Fruit fly (Drosophila melanogaster) whole organism, embryonic: ENCODE measurements around the gene CG34265.

ENCODE experiments used
- CG10267 ChIP-seq: fragments of 200-800 bp; sonication (Bioruptor generic); optimal IDR thresholded peaks from 2 replicates; lab custom pipeline; 2018; ENCODE audit warnings: missing biosample characterization, mild to moderate bottlenecking, missing genetic modification characterization, moderate library complexity
- CG11504 ChIP-seq: fragments of 200-800 bp; sonication (Bioruptor generic); optimal IDR thresholded peaks from 3 replicates; lab custom pipeline; 2019; ENCODE audit warnings: missing biosample characterization, mild to moderate bottlenecking, missing genetic modification characterization, moderate library complexity
- CG12659 ChIP-seq: fragments of 200-800 bp; sonication (Bioruptor generic); optimal IDR thresholded peaks from 3 replicates; lab custom pipeline; 2017; ENCODE audit warnings: mild to moderate bottlenecking, missing biosample characterization, missing genetic modification reagents, missing genetic modification characterization
- CG13287 ChIP-seq: fragments of 200-800 bp; sonication (Bioruptor generic); IDR thresholded peaks from 2 replicates; pipeline ENCODE4 v1.3.6; 2022; ENCODE audit warnings: missing biosample characterization, missing genetic modification characterization; ENCODE audit not compliant: partially characterized antibody
- CG16813 ChIP-seq: fragments of 200-800 bp; sonication (Bioruptor generic); IDR thresholded peaks from 3 replicates; pipeline ENCODE4 v1.3.6; 2022; ENCODE audit warnings: missing biosample characterization, missing genetic modification characterization; ENCODE audit not compliant: partially characterized antibody
- CG17328 ChIP-seq: fragments of 200-800 bp; sonication (Bioruptor generic); IDR thresholded peaks from 2 replicates; pipeline ENCODE4 v1.3.6; 2022; ENCODE audit warnings: missing biosample characterization, missing genetic modification characterization
- CG2129 ChIP-seq: fragments of 200-800 bp; sonication (Bioruptor generic); IDR thresholded peaks from 2 replicates; pipeline ENCODE4 v1.3.6; 2022; ENCODE audit warnings: missing biosample characterization, missing genetic modification characterization; ENCODE audit not compliant: partially characterized antibody
- CG2199 ChIP-seq: fragments of 200-800 bp; sonication (Bioruptor generic); IDR thresholded peaks from 3 replicates; pipeline ENCODE4 v1.3.6; 2022; ENCODE audit warnings: missing biosample characterization, missing genetic modification characterization
- CG30020 ChIP-seq: fragments of 200-800 bp; optimal IDR thresholded peaks from 2 replicates; lab custom pipeline; 2019; ENCODE audit warnings: missing biosample characterization, mild to moderate bottlenecking, missing genetic modification characterization, moderate library complexity
- CG4617 ChIP-seq: fragments of 200-800 bp; sonication (Bioruptor generic); optimal IDR thresholded peaks from 3 replicates; lab custom pipeline; 2016; ENCODE audit warnings: missing biosample characterization, missing genetic modification characterization, borderline replicate concordance
- CG6791 ChIP-seq: fragments of 200-800 bp; sonication (Bioruptor generic); IDR thresholded peaks from 3 replicates; pipeline ENCODE4 v1.3.6; 2022; ENCODE audit warnings: missing biosample characterization, missing genetic modification characterization; ENCODE audit not compliant: partially characterized antibody
- D ChIP-seq, 2 experiments: fragments of 200-800 bp in 1 of 2; fragments of >200 bp in 1 of 2; sonication (Bioruptor generic) in 1 of 2; optimal IDR thresholded peaks; 2 replicates in 1 of 2; 3 replicates in 1 of 2; lab custom pipeline; 2017; ENCODE audit warnings: mild to moderate bottlenecking in 1 of 2, missing biosample characterization in 1 of 2, missing genetic modification characterization in 1 of 2, missing genetic modification reagents in 1 of 2
- Dbx ChIP-seq: fragments of 200-800 bp; sonication (Bioruptor generic); IDR thresholded peaks from 3 replicates; pipeline ENCODE4 v1.3.6; 2022; ENCODE audit warnings: missing biosample characterization, missing genetic modification characterization
- Doc2 ChIP-seq: fragments of 200-800 bp; sonication (Bioruptor generic); IDR thresholded peaks from 2 replicates; pipeline ENCODE4 v1.3.6; 2022; ENCODE audit warnings: missing biosample characterization, missing genetic modification characterization
- Dref ChIP-seq: fragments of 200-800 bp; sonication (Bioruptor generic); IDR thresholded peaks from 2 replicates; pipeline ENCODE4 v1.3.6; 2022; ENCODE audit warnings: missing biosample characterization, missing genetic modification characterization
- E2f2 ChIP-seq: fragments of 200-800 bp; sonication (Bioruptor generic); IDR thresholded peaks from 2 replicates; pipeline ENCODE4 v1.3.6; 2022; ENCODE audit warnings: missing biosample characterization, missing genetic modification characterization
- HHEX ChIP-seq: fragments of 200-800 bp; sonication (Bioruptor generic); optimal IDR thresholded peaks from 3 replicates; lab custom pipeline; 2017; ENCODE audit warnings: missing biosample characterization, mild to moderate bottlenecking, missing genetic modification characterization, missing genetic modification reagents
- Hr51 ChIP-seq, 2 experiments: fragments of 200-800 bp; sonication (Bioruptor generic); optimal IDR thresholded peaks; 2 replicates in 1 of 2; 3 replicates in 1 of 2; lab custom pipeline; 2016 to 2018; ENCODE audit warnings: missing biosample characterization in 2 of 2, missing genetic modification characterization in 2 of 2, mild to moderate bottlenecking in 1 of 2, moderate library complexity in 1 of 2
- MBD-R2 ChIP-seq: fragments of 200-800 bp; sonication (Bioruptor generic); IDR thresholded peaks from 2 replicates; pipeline ENCODE4 v1.3.6; 2022; ENCODE audit warnings: missing biosample characterization, missing genetic modification characterization
- NC2β ChIP-seq: fragments of 200-800 bp; sonication (Bioruptor generic); optimal IDR thresholded peaks from 2 replicates; lab custom pipeline; 2016; ENCODE audit warnings: missing biosample characterization, missing genetic modification characterization
- Scr ChIP-seq: fragments of 200-800 bp; sonication (Bioruptor generic); IDR thresholded peaks from 2 replicates; pipeline ENCODE4 v1.3.6; 2022; ENCODE audit warnings: missing biosample characterization, missing genetic modification characterization; ENCODE audit not compliant: partially characterized antibody
- Xbp1 ChIP-seq: fragments of 200-800 bp; sonication (Bioruptor generic); optimal IDR thresholded peaks from 3 replicates; lab custom pipeline; 2016; ENCODE audit warnings: missing biosample characterization, mild to moderate bottlenecking, missing genetic modification characterization
- YL-1 ChIP-seq: fragments of 200-800 bp; sonication (Bioruptor generic); optimal IDR thresholded peaks from 3 replicates; lab custom pipeline; 2017; ENCODE audit warnings: missing biosample characterization, mild to moderate bottlenecking, missing genetic modification characterization
- ara ChIP-seq: fragments of 200-800 bp; sonication (Bioruptor generic); IDR thresholded peaks from 2 replicates; pipeline ENCODE4 v1.3.6; 2022; ENCODE audit warnings: missing biosample characterization, missing genetic modification characterization
- ci ChIP-seq: fragments of 200-800 bp; sonication (Bioruptor generic); IDR thresholded peaks from 3 replicates; pipeline ENCODE4 v1.3.6; 2022; ENCODE audit warnings: missing biosample characterization, missing genetic modification characterization
- crol ChIP-seq: fragments of 200-800 bp; sonication (Bioruptor generic); IDR thresholded peaks from 2 replicates; pipeline ENCODE4 v1.3.6; 2022; ENCODE audit warnings: missing biosample characterization, missing genetic modification characterization
- cwo ChIP-seq: fragments of 200-800 bp; sonication (Bioruptor generic); optimal IDR thresholded peaks from 3 replicates; lab custom pipeline; 2017; ENCODE audit warnings: missing biosample characterization, missing genetic modification characterization, mild to moderate bottlenecking, moderate library complexity, missing genetic modification reagents
- exex ChIP-seq: fragments of 200-800 bp; sonication (Bioruptor generic); optimal IDR thresholded peaks from 4 replicates; lab custom pipeline; 2018; ENCODE audit warnings: missing biosample characterization, mild to moderate bottlenecking, missing genetic modification characterization, moderate library complexity
- fd64A ChIP-seq: fragments of 200-800 bp; sonication (Bioruptor generic); optimal IDR thresholded peaks from 3 replicates; lab custom pipeline; 2018; ENCODE audit warnings: missing biosample characterization, mild to moderate bottlenecking, missing genetic modification characterization
- gfzf ChIP-seq: fragments of 200-800 bp; sonication (Bioruptor generic); optimal IDR thresholded peaks from 2 replicates; lab custom pipeline; 2016; ENCODE audit warnings: missing biosample characterization, mild to moderate bottlenecking, missing genetic modification characterization, moderate library complexity
- grau ChIP-seq: fragments of 200-800 bp; optimal IDR thresholded peaks from 3 replicates; lab custom pipeline; 2019; ENCODE audit warnings: missing biosample characterization, mild to moderate bottlenecking, missing genetic modification characterization, moderate library complexity
- hb ChIP-seq: fragments of 200-800 bp; sonication (Bioruptor generic); IDR thresholded peaks from 3 replicates; pipeline ENCODE4 v1.3.6; 2022; ENCODE audit warnings: missing biosample characterization, missing genetic modification characterization; ENCODE audit not compliant: partially characterized antibody
- hbn ChIP-seq: fragments of 200-800 bp; sonication (Bioruptor generic); IDR thresholded peaks from 2 replicates; pipeline ENCODE4 v1.3.6; 2022; ENCODE audit warnings: missing biosample characterization, missing genetic modification characterization; ENCODE audit not compliant: partially characterized antibody
- inv ChIP-seq: fragments of 200-800 bp; sonication (Bioruptor generic); IDR thresholded peaks from 2 replicates; pipeline ENCODE4 v1.3.6; 2022; ENCODE audit warnings: missing biosample characterization, missing genetic modification characterization; ENCODE audit not compliant: partially characterized antibody
- mld ChIP-seq: fragments of 200-800 bp; sonication (Bioruptor generic); IDR thresholded peaks from 3 replicates; pipeline ENCODE4 v1.3.6; 2022; ENCODE audit warnings: missing biosample characterization, missing genetic modification characterization; ENCODE audit not compliant: partially characterized antibody
- nmo ChIP-seq: fragments of 200-800 bp; sonication (Bioruptor generic); optimal IDR thresholded peaks from 2 replicates; lab custom pipeline; 2018; ENCODE audit warnings: missing biosample characterization, mild to moderate bottlenecking, missing genetic modification characterization, moderate library complexity
- nom ChIP-seq: fragments of 200-800 bp; sonication (Bioruptor generic); optimal IDR thresholded peaks from 2 replicates; lab custom pipeline; 2017; ENCODE audit warnings: missing biosample characterization, missing genetic modification characterization, mild to moderate bottlenecking, moderate library complexity, missing genetic modification reagents
- otp ChIP-seq: fragments of 200-800 bp; sonication (Bioruptor generic); IDR thresholded peaks from 3 replicates; pipeline ENCODE4, ENCODE4 v1.3.6; 2022; ENCODE audit warnings: missing biosample characterization, missing genetic modification characterization
- pzg ChIP-seq: fragments of 200-800 bp; sonication (Bioruptor generic); optimal IDR thresholded peaks from 3 replicates; lab custom pipeline; 2018; ENCODE audit warnings: missing biosample characterization, mild to moderate bottlenecking, missing genetic modification characterization, moderate library complexity
- shn ChIP-seq: fragments of 200-800 bp; sonication (Bioruptor generic); optimal IDR thresholded peaks from 3 replicates; lab custom pipeline; 2016; ENCODE audit warnings: missing biosample characterization, missing genetic modification characterization
- stwl ChIP-seq: fragments of 200-800 bp; sonication (Bioruptor generic); optimal IDR thresholded peaks from 3 replicates; lab custom pipeline; 2018; ENCODE audit warnings: missing biosample characterization, mild to moderate bottlenecking, missing genetic modification characterization, moderate library complexity
- ttk ChIP-seq: fragments of 200-800 bp; sonication (Bioruptor generic); IDR thresholded peaks from 2 replicates; pipeline ENCODE4 v2.1.2; 2022; ENCODE audit warnings: missing biosample characterization, missing genetic modification characterization
- unc-4 ChIP-seq: fragments of 200-800 bp; sonication (Bioruptor generic); IDR thresholded peaks from 2 replicates; pipeline ENCODE4 v1.3.6; 2022; ENCODE audit warnings: missing biosample characterization, missing genetic modification characterization; ENCODE audit not compliant: partially characterized antibody
- vnd ChIP-seq: fragments of 200-800 bp; sonication (Bioruptor generic); IDR thresholded peaks from 3 replicates; pipeline ENCODE4 v1.3.6; 2022; ENCODE audit warnings: missing biosample characterization, missing genetic modification characterization; ENCODE audit not compliant: partially characterized antibody

Gene CG34265

DNA sequence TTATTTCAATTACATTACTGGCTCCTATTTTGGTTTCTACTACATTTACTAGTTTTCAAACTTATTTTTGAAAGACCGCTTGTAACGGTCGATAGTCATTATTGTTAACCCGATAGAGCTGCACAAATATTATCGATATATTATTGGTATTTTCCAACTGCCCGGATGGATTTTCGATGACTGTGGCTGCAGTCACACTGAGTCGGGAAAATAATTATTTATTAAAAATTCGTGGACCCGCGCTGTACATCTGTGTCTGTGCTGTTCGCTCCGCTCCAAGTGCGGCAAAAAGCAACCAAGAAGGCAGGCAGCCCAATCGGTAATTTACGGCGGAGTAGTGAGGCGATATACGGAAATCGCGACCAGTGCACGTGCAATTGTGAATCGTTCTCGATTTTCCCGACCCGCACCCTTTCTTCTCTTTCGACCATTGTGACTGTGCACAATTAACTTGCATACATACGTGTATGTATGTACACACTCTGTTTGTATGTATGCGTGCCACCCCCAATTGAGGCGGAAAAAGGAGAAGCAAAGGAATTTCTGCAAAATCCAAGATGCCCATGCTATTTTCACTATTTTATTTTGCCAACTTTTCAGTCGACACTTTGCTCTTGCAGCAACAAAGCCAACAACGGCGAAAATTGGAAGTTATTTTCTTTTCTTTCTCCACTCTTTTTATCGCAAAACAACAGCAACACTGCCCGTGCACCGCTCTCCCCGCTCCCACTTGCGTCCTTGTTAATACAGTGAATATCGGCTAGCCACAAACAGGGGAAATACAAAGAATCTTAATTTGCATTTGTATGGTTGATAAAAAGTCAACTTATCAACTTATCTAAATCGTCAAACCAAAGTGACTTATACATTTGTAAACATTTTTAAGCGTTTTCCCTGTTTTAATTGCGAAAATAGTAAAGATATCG is 35.5 kb downstream of the CG34265 start, which contains the start of gene ZnT63C:
Gene ZnT63C, plus strand, starts transcription at position 175 of the 926 bp plus-strand sequence.
- TF ChIP-seq unc-4 (GFP tag; lab: Robert Waterston, UW) = peak; percentile 78
- TF ChIP-seq crol (GFP tag; lab: Robert Waterston, UW) = peak; percentile 89
- TF ChIP-seq CG2129 (GFP tag; lab: Robert Waterston, UW) = 0 out of 2 replicates have a peak, but pooled peaks have one; percentile 25
- TF ChIP-seq inv (GFP tag; lab: Robert Waterston, UW) = peak; percentile 41
- peak; percentile 38; the same call in 1 of the 3 replicates for TF ChIP-seq Dbx (GFP tag; lab: Robert Waterston, UW)
- TF ChIP-seq grau (tag; lab: Kevin White, UChicago) = peak; percentile 75
- TF ChIP-seq otp (GFP tag; lab: Robert Waterston, UW) = peak; percentile 26; the same call in 1 of the 3 replicates
- TF ChIP-seq hb = peak; percentile 79
- TF ChIP-seq CG11504 (tag; lab: Kevin White, UChicago) = no peak
- TF ChIP-seq nmo (GFP tag; lab: Kevin White, UChicago) = peak; percentile 34
- TF ChIP-seq CG10267 (tag; lab: Kevin White, UChicago) = no peak
- peak; percentile 28; the same call in 1 of the 2 replicates for TF ChIP-seq ara
- peak; percentile 51 for TF ChIP-seq cwo (GFP tag; lab: Kevin White, UChicago)
- no peak for TF ChIP-seq shn (GFP tag; lab: Kevin White, UChicago)
- TF ChIP-seq vnd = peak; percentile 79
- TF ChIP-seq CG12659 = peak; percentile 67
- TF ChIP-seq Doc2 = no peak
- TF ChIP-seq ci (GFP tag; lab: Robert Waterston, UW) = peak; percentile 77; the same call in 2 of the 3 replicates
- TF ChIP-seq Hr51 (GFP tag; optimal IDR thresholded peaks at IDR 0.05; lab: Kevin White, UChicago) = no peak
- peak; percentile 82 for TF ChIP-seq CG4617 (GFP tag; lab: Kevin White, UChicago)
- peak; percentile 74 for TF ChIP-seq pzg (GFP tag; lab: Kevin White, UChicago)
- peak; percentile 72 for TF ChIP-seq YL-1 (GFP tag; lab: Kevin White, UChicago)
- TF ChIP-seq Xbp1 (GFP tag; lab: Kevin White, UChicago) = no peak
- TF ChIP-seq CG6791 (GFP tag; lab: Robert Waterston, UW) = peak; percentile 91
- peak; percentile 83 for TF ChIP-seq CG16813
- peak; percentile 79 for TF ChIP-seq nom
- TF ChIP-seq Scr (GFP tag; lab: Robert Waterston, UW) = peak; percentile 79
- peak; percentile 66 for TF ChIP-seq mld (GFP tag; lab: Robert Waterston, UW)
- peak; percentile 85 for TF ChIP-seq gfzf (GFP tag; lab: Kevin White, UChicago)
- no peak for TF ChIP-seq D (optimal IDR thresholded peaks at IDR 0.05; lab: Kevin White, UChicago)
- TF ChIP-seq D (GFP tag; optimal IDR thresholded peaks at IDR 0.05; lab: Kevin White, UChicago) = peak; percentile 6
- peak; percentile 32; the same call in 1 of the 2 replicates for TF ChIP-seq MBD-R2 (GFP tag; lab: Robert Waterston, UW)
- TF ChIP-seq stwl (tag; lab: Kevin White, UChicago) = peak; percentile 76
- TF ChIP-seq CG13287 (GFP tag; lab: Robert Waterston, UW) = peak; percentile 85
- peak; percentile 18 for TF ChIP-seq CG30020 (tag; lab: Kevin White, UChicago)
- no peak for TF ChIP-seq NC2β (GFP tag; lab: Kevin White, UChicago)
- TF ChIP-seq HHEX (GFP tag; lab: Kevin White, UChicago) = no peak
- TF ChIP-seq exex (tag; lab: Kevin White, UChicago) = no peak
- peak; percentile 70 for TF ChIP-seq hbn (GFP tag; lab: Robert Waterston, UW)
- 0 out of 2 replicates have a peak, but pooled peaks have one; percentile 24 for TF ChIP-seq CG17328 (GFP tag; lab: Robert Waterston, UW)
- peak; percentile 26 for TF ChIP-seq fd64A
- no peak; the same call in 1 of the 2 replicates for TF ChIP-seq E2f2 (GFP tag; lab: Robert Waterston, UW)
- TF ChIP-seq Dref (GFP tag; lab: Robert Waterston, UW) = peak; percentile 84
- peak; percentile 22; the same call in 1 of the 2 replicates for TF ChIP-seq ttk (GFP tag; lab: Robert Waterston, UW)
- TF ChIP-seq CG2199 = peak; percentile 49; the same call in 1 of the 3 replicates
